Worm (Caenorhabditis elegans): ENCODE measurements around the gene hyl-2.

Gene hyl-2

ce11 chrX:4698271-4698670 is 990 bp downstream of the hyl-2 start:
- TF ChIP-seq nhr-237 (tag; optimal IDR thresholded peaks at IDR 0.05), result no peak
- no peak for TF ChIP-seq nhr-28 (tag; optimal IDR thresholded peaks at IDR 0.05)
- TF ChIP-seq lsy-2 (tag; optimal IDR thresholded peaks at IDR 0.05), result no peak
- no peak for TF ChIP-seq ceh-83 (GFP tag; optimal IDR thresholded peaks at IDR 0.05)
- no peak for TF ChIP-seq tbx-8 (GFP tag; optimal IDR thresholded peaks at IDR 0.05)
- no peak for TF ChIP-seq zip-8 (tag; optimal IDR thresholded peaks at IDR 0.05)
- TF ChIP-seq ces-1 (GFP tag; optimal IDR thresholded peaks at IDR 0.05), result no peak
- TF ChIP-seq elt-3 (tag; optimal IDR thresholded peaks at IDR 0.05), result no peak
- no peak for TF ChIP-seq sem-2 (GFP tag; optimal IDR thresholded peaks at IDR 0.05)
- no peak for TF ChIP-seq nhr-76 (tag; optimal IDR thresholded peaks at IDR 0.05)
- TF ChIP-seq cnd-1 (tag; optimal IDR thresholded peaks at IDR 0.05), result no peak
- TF ChIP-seq nhr-2 (tag; optimal IDR thresholded peaks at IDR 0.05), result no peak
- TF ChIP-seq mls-2 (tag; optimal IDR thresholded peaks at IDR 0.05), result no peak
- TF ChIP-seq unc-62 (GFP tag; optimal IDR thresholded peaks at IDR 0.05), result no peak
- no peak for TF ChIP-seq drap-1 (GFP tag; optimal IDR thresholded peaks at IDR 0.05)
- TF ChIP-seq bed-3 (GFP tag; optimal IDR thresholded peaks at IDR 0.05), result no peak
- TF ChIP-seq blmp-1 (tag; optimal IDR thresholded peaks at IDR 0.05), result no peak

- TF ChIP-seq bed-3 (GFP tag; optimal IDR thresholded peaks at IDR 0.05) (no peak), sptf-1 (tag; optimal IDR thresholded peaks at IDR 0.05) (no peak), ham-2 (GFP tag; optimal IDR thresholded peaks at IDR 0.05) (peak; percentile 93), blmp-1 (tag; optimal IDR thresholded peaks at IDR 0.05) (peak; percentile 28)
These were observed 4.5 kb downstream of the hyl-2 start for ce11 chrX:4694611-4695370.

DNA sequence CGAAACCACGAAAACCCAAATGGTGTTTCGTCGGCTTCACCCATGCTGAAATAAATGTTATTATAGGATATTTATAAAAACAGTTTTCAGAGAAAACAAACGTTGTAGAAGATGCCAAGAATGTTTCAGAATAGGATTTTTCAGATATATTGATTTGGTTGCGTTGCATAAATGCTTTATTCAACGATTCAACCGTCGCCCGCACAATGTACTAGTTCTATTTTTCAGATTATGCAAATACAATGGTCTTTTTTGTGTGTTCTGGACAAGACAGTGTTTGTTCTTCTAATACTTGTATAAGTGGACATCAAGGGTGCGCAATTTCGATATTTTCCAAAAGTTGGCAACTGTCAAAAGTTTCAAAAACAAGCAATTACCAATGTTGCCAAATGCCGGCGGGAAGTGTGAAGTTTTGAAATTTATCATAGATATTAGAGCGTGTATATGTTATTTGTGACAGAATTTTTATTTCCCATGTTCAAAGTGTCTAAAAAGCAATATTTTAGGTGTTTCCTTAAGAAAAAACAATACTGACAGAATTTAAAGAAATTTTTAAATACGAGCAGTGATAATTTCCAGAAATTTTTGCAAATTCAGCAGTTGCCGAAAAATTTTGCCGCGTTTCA is 8.0 kb downstream of the hyl-2 start, which contains the start of gene K02G10.5:
K02G10.5 (minus strand) TSS at position 51 of the 626 bp plus-strand sequence.
- TF ChIP-seq mls-2 (tag; optimal IDR thresholded peaks at IDR 0.05), result no peak

ce11 chrX:4685579-4685978 is 13.7 kb downstream of the hyl-2 start:
- TF ChIP-seq drap-1 (GFP tag; optimal IDR thresholded peaks at IDR 0.05) (no peak), nhr-12 (tag; optimal IDR thresholded peaks at IDR 0.05) (no peak), nhr-2 (tag; optimal IDR thresholded peaks at IDR 0.05) (no peak), M03D4.4 (tag; optimal IDR thresholded peaks at IDR 0.05) (no peak), sem-2 (GFP tag; optimal IDR thresholded peaks at IDR 0.05) (no peak)

- TF ChIP-seq blmp-1 (tag; optimal IDR thresholded peaks at IDR 0.05), result no peak
These were observed 16.6 kb downstream of the hyl-2 start, which contains the start of gene K02G10.15 for ce11 chrX:4682616-4683015. Gene K02G10.15, minus strand, starts transcription at chrX:4682716.

DNA sequence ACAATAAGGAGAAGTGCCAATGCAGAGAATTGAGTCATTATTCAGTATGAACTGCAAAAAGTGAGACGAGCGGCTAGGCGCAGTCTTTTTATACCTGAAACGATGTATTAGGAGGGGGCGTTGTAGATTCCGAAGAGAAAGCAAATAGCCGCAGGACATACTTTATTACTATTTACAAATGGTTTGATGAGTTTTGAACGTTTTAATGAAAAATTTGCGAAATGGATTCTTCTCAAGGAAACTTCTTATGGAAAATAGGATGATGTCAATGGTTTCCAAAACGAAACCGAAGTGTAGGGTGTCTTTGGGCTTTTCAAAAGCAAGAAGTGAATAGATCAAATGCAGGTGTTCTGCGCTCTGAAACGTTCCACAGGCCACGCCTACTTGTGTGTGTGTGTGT is 21.2 kb downstream of the hyl-2 start, which contains the start of gene flp-11:
flp-11 (minus strand) TSS at position 101 of the 400 bp plus-strand sequence.
- no peak for TF ChIP-seq bed-3 (GFP tag; optimal IDR thresholded peaks at IDR 0.05)
- TF ChIP-seq nhr-12 (tag; optimal IDR thresholded peaks at IDR 0.05), result no peak
- TF ChIP-seq lin-32 (GFP tag; optimal IDR thresholded peaks at IDR 0.05), result no peak
- no peak for TF ChIP-seq lsy-2 (tag; optimal IDR thresholded peaks at IDR 0.05)
- no peak for TF ChIP-seq nhr-237 (tag; optimal IDR thresholded peaks at IDR 0.05)
- TF ChIP-seq unc-39 (tag; optimal IDR thresholded peaks at IDR 0.05), result no peak
- TF ChIP-seq nhr-28 (tag; optimal IDR thresholded peaks at IDR 0.05), result no peak
- no peak for TF ChIP-seq ztf-11 (tag; optimal IDR thresholded peaks at IDR 0.05)
- TF ChIP-seq ham-2 (GFP tag; optimal IDR thresholded peaks at IDR 0.05), result no peak
- no peak for TF ChIP-seq nhr-76 (tag; optimal IDR thresholded peaks at IDR 0.05)
- TF ChIP-seq drap-1 (GFP tag; optimal IDR thresholded peaks at IDR 0.05), result no peak
- no peak for TF ChIP-seq tbx-8 (GFP tag; optimal IDR thresholded peaks at IDR 0.05)
- no peak for TF ChIP-seq cnd-1 (tag; optimal IDR thresholded peaks at IDR 0.05)
- no peak for TF ChIP-seq sptf-1 (tag; optimal IDR thresholded peaks at IDR 0.05)
- no peak for TF ChIP-seq M03D4.4 (tag; optimal IDR thresholded peaks at IDR 0.05)

DNA sequence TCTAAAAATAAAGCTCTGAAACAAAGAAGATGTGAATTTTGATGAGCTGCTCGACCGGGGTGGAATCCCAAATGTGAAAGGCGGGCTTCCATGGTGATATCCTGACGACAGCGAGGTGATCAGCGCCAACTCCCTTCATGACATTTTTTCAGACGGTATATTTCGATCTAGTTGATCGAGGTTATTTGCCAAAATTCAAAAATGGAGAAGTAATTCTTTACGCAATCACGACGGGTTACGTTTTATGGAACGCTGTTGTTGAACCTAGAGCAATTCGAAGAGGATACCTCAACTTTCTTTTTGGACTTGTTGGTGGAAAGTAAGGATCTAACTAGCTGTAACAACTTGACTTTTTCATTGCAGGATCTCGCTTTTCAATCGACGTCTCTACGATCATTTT is 22.6 kb downstream of the hyl-2 start:
- TF ChIP-seq lsy-2 (tag; optimal IDR thresholded peaks at IDR 0.05) (no peak), hlh-1 (tag; optimal IDR thresholded peaks at IDR 0.05) (no peak), nhr-2 (tag; optimal IDR thresholded peaks at IDR 0.05) (no peak), flh-1 (GFP tag; optimal IDR thresholded peaks at IDR 0.05) (no peak), snpc-4 (tag; optimal IDR thresholded peaks at IDR 0.05) (no peak), drap-1 (GFP tag; optimal IDR thresholded peaks at IDR 0.05) (no peak), zip-8 (tag; optimal IDR thresholded peaks at IDR 0.05) (no peak)
